Fruit fly (Drosophila melanogaster) whole organism, embryonic: ENCODE data around the gene Tpr2.
A peak's percentile ranks its signal among the peaks of the same experiment; 100 is the strongest.

Experiments used
- Atf-2 ChIP-seq: fragments of 200-800 bp; sonication (Bioruptor generic); optimal IDR thresholded peaks from 2 replicates; lab custom pipeline; 2016; ENCODE audit warnings: missing biosample characterization, missing genetic modification characterization
- B-H1 ChIP-seq: fragments of 200-800 bp; sonication (Bioruptor generic); IDR thresholded peaks from 3 replicates; pipeline ENCODE4 v1.3.6; 2022; ENCODE audit warnings: missing biosample characterization, missing genetic modification characterization
- CG10147 ChIP-seq: fragments of 200-800 bp; sonication (Bioruptor generic); optimal IDR thresholded peaks from 2 replicates; lab custom pipeline; 2019; ENCODE audit warnings: missing biosample characterization, mild to moderate bottlenecking, missing genetic modification characterization, moderate library complexity
- CG10366 ChIP-seq: fragments of 200-800 bp; sonication (Bioruptor generic); IDR thresholded peaks from 2 replicates; pipeline ENCODE4 v1.3.6; 2022; ENCODE audit warnings: missing biosample characterization, missing genetic modification characterization
- CG10565 ChIP-seq: fragments of 200-800 bp; sonication (Bioruptor generic); optimal IDR thresholded peaks from 3 replicates; lab custom pipeline; 2016; ENCODE audit warnings: missing biosample characterization, mild to moderate bottlenecking, missing genetic modification characterization
- CG12299 ChIP-seq: fragments of 200-800 bp; sonication (Bioruptor generic); optimal IDR thresholded peaks from 2 replicates; lab custom pipeline; 2018; ENCODE audit warnings: missing biosample characterization, mild to moderate bottlenecking, missing genetic modification characterization
- CG14014 ChIP-seq: fragments of 200-800 bp; sonication (Bioruptor generic); IDR thresholded peaks from 2 replicates; pipeline ENCODE4 v1.3.6; 2022; ENCODE audit warnings: missing biosample characterization, missing genetic modification characterization
- CG14965 ChIP-seq: fragments of 200-800 bp; sonication (Bioruptor generic); optimal IDR thresholded peaks from 2 replicates; lab custom pipeline; 2016; ENCODE audit warnings: missing biosample characterization, missing genetic modification characterization, borderline replicate concordance
- CG1602 ChIP-seq: fragments of 200-800 bp; sonication (Bioruptor generic); optimal IDR thresholded peaks from 3 replicates; lab custom pipeline; 2016; ENCODE audit warnings: missing biosample characterization, missing genetic modification characterization
- CG1603 ChIP-seq: fragments of 200-800 bp; sonication (Bioruptor generic); optimal IDR thresholded peaks from 2 replicates; lab custom pipeline; 2019; ENCODE audit warnings: missing biosample characterization, mild to moderate bottlenecking, missing genetic modification characterization, moderate library complexity
- CG1647 ChIP-seq: fragments of 200-800 bp; sonication (Bioruptor generic); optimal IDR thresholded peaks from 3 replicates; lab custom pipeline; 2016; ENCODE audit warnings: missing biosample characterization, missing genetic modification characterization
- CG17328 ChIP-seq: fragments of 200-800 bp; sonication (Bioruptor generic); IDR thresholded peaks from 2 replicates; pipeline ENCODE4 v1.3.6; 2022; ENCODE audit warnings: missing biosample characterization, missing genetic modification characterization
- CG17361 ChIP-seq: fragments of 200-800 bp; sonication (Bioruptor generic); IDR thresholded peaks from 3 replicates; pipeline ENCODE4 v1.3.6; 2022; ENCODE audit warnings: missing biosample characterization, missing genetic modification characterization
- CG2120 ChIP-seq: fragments of 200-800 bp; sonication (Bioruptor generic); optimal IDR thresholded peaks from 3 replicates; lab custom pipeline; 2016; ENCODE audit warnings: missing biosample characterization, missing genetic modification characterization
- CG2889 ChIP-seq: fragments of 200-800 bp; sonication (Bioruptor generic); IDR thresholded peaks from 3 replicates; pipeline ENCODE4 v1.3.6; 2022; ENCODE audit warnings: missing biosample characterization, missing genetic modification characterization
- CG3847 ChIP-seq: fragments of 200-800 bp; sonication (Bioruptor generic); IDR thresholded peaks from 2 replicates; pipeline ENCODE4 v1.3.6; 2022; ENCODE audit warnings: missing biosample characterization, missing genetic modification characterization
- CG4328 ChIP-seq: fragments of 200-800 bp; sonication (Bioruptor generic); optimal IDR thresholded peaks from 3 replicates; lab custom pipeline; 2017; ENCODE audit warnings: missing biosample characterization, missing genetic modification reagents, missing genetic modification characterization
- CG6254 ChIP-seq: fragments of 200-800 bp; sonication (Bioruptor generic); optimal IDR thresholded peaks from 3 replicates; lab custom pipeline; 2017; ENCODE audit warnings: mild to moderate bottlenecking, missing biosample characterization, missing genetic modification reagents, missing genetic modification characterization
- CG8290 ChIP-seq, 3 experiments: fragments of 200-800 bp; sonication (Bioruptor generic); optimal IDR thresholded peaks; 2 replicates each; lab custom pipeline; 2016 to 2019; ENCODE audit warnings: missing biosample characterization in 3 of 3, missing genetic modification characterization in 3 of 3, mild to moderate bottlenecking in 2 of 3, moderate library complexity in 1 of 3
- CkIIα-i1 ChIP-seq: fragments of 200-800 bp; sonication (Bioruptor generic); IDR thresholded peaks from 2 replicates; pipeline ENCODE4 v1.3.6; 2022; ENCODE audit warnings: missing biosample characterization, missing genetic modification characterization
- CoRest ChIP-seq: fragments of 200-800 bp; sonication (Bioruptor generic); optimal IDR thresholded peaks from 3 replicates; lab custom pipeline; 2018; ENCODE audit warnings: missing biosample characterization, mild to moderate bottlenecking, missing genetic modification characterization, moderate library complexity
- Dek ChIP-seq: fragments of 200-800 bp; sonication (Bioruptor generic); optimal IDR thresholded peaks from 3 replicates; lab custom pipeline; 2019; ENCODE audit warnings: missing biosample characterization, mild to moderate bottlenecking, missing genetic modification characterization, moderate library complexity
- Dfd ChIP-seq, 2 experiments: fragments of >200 bp; optimal IDR thresholded peaks; 2 replicates each; lab custom pipeline; 2017; ENCODE audit warnings: missing biosample characterization in 2 of 2, missing genetic modification characterization in 2 of 2
- E2f2 ChIP-seq: fragments of 200-800 bp; sonication (Bioruptor generic); IDR thresholded peaks from 2 replicates; pipeline ENCODE4 v1.3.6; 2022; ENCODE audit warnings: missing biosample characterization, missing genetic modification characterization
- Eip74EF ChIP-seq, 2 experiments: fragments of 200-800 bp in 1 of 2; fragments of >200 bp in 1 of 2; sonication (Bioruptor generic) in 1 of 2; optimal IDR thresholded peaks; 2 replicates each; lab custom pipeline; 2017 to 2019; ENCODE audit warnings: missing biosample characterization in 2 of 2, missing genetic modification characterization in 2 of 2, mild to moderate bottlenecking in 1 of 2, moderate library complexity in 1 of 2
- Ets65A ChIP-seq: fragments of 200-800 bp; sonication (Bioruptor generic); peaks from one replicate; lab custom pipeline; 2016; ENCODE audit warnings: missing biosample characterization, missing genetic modification characterization
- Hr78 ChIP-seq, 2 experiments: fragments of 200-800 bp in 1 of 2; fragments of >200 bp in 1 of 2; sonication (Bioruptor generic) in 1 of 2; optimal IDR thresholded peaks; 2 replicates each; lab custom pipeline; 2017 to 2019; ENCODE audit warnings: missing biosample characterization in 2 of 2, missing genetic modification characterization in 2 of 2, mild to moderate bottlenecking in 1 of 2, moderate library complexity in 1 of 2
- Side ChIP-seq: fragments of 200-800 bp; sonication (Bioruptor generic); optimal IDR thresholded peaks from 2 replicates; lab custom pipeline; 2016; ENCODE audit warnings: missing biosample characterization, missing genetic modification characterization
- Six4 ChIP-seq: fragments of 200-800 bp; sonication (Bioruptor generic); optimal IDR thresholded peaks from 2 replicates; lab custom pipeline; 2016; ENCODE audit warnings: missing biosample characterization, missing genetic modification characterization
- Taf1 ChIP-seq: fragments of 200-800 bp; sonication (Bioruptor generic); IDR thresholded peaks from 2 replicates; pipeline ENCODE4 v1.3.6; 2022; ENCODE audit warnings: missing biosample characterization, missing genetic modification characterization
- corto ChIP-seq: fragments of 200-800 bp; sonication (Bioruptor generic); optimal IDR thresholded peaks from 2 replicates; lab custom pipeline; 2016; ENCODE audit warnings: missing biosample characterization, mild to moderate bottlenecking, missing genetic modification characterization, moderate library complexity
- crc ChIP-seq: fragments of 200-800 bp; sonication (Bioruptor generic); optimal IDR thresholded peaks from 2 replicates; lab custom pipeline; 2016; ENCODE audit warnings: missing biosample characterization, missing genetic modification characterization
- disco-r ChIP-seq: fragments of 200-800 bp; sonication (Bioruptor generic); optimal IDR thresholded peaks from 2 replicates; lab custom pipeline; 2016; ENCODE audit warnings: missing biosample characterization, missing genetic modification characterization
- fd64A ChIP-seq: fragments of 200-800 bp; sonication (Bioruptor generic); optimal IDR thresholded peaks from 3 replicates; lab custom pipeline; 2018; ENCODE audit warnings: missing biosample characterization, mild to moderate bottlenecking, missing genetic modification characterization
- fu2 ChIP-seq: fragments of 200-800 bp; sonication (Bioruptor generic); optimal IDR thresholded peaks from 2 replicates; lab custom pipeline; 2016; ENCODE audit warnings: missing biosample characterization, missing genetic modification characterization
- gce ChIP-seq: fragments of 200-800 bp; sonication (Bioruptor generic); IDR thresholded peaks from 3 replicates; pipeline ENCODE4 v1.3.6; 2022; ENCODE audit warnings: missing biosample characterization, missing genetic modification characterization
- gcm2 ChIP-seq: fragments of 200-800 bp; sonication (Bioruptor generic); optimal IDR thresholded peaks from 2 replicates; lab custom pipeline; 2016; ENCODE audit warnings: missing biosample characterization, missing genetic modification characterization
- gfzf ChIP-seq: fragments of 200-800 bp; sonication (Bioruptor generic); optimal IDR thresholded peaks from 2 replicates; lab custom pipeline; 2016; ENCODE audit warnings: missing biosample characterization, mild to moderate bottlenecking, missing genetic modification characterization, moderate library complexity
- gro ChIP-seq: fragments of 200-800 bp; sonication (Bioruptor generic); optimal IDR thresholded peaks from 2 replicates; lab custom pipeline; 2016; ENCODE audit warnings: missing biosample characterization, missing genetic modification characterization
- ham ChIP-seq: fragments of 200-800 bp; sonication (Bioruptor generic); IDR thresholded peaks from 2 replicates; pipeline ENCODE4 v1.3.6; 2022; ENCODE audit warnings: missing biosample characterization, missing genetic modification characterization
- insv ChIP-seq, 2 experiments: fragments of 200-800 bp; sonication (Bioruptor generic); optimal IDR thresholded peaks; 3 replicates each; lab custom pipeline; 2016 to 2018; ENCODE audit warnings: missing biosample characterization in 2 of 2, missing genetic modification characterization in 2 of 2
- ken ChIP-seq: fragments of 200-800 bp; sonication (Bioruptor generic); IDR thresholded peaks from 3 replicates; pipeline ENCODE4 v1.3.6; 2022; ENCODE audit warnings: missing biosample characterization, missing genetic modification characterization
- row ChIP-seq: fragments of 200-800 bp; sonication (Bioruptor generic); IDR thresholded peaks from 3 replicates; pipeline ENCODE4 v1.3.6; 2022; ENCODE audit warnings: missing biosample characterization, missing genetic modification characterization
- salm ChIP-seq: fragments of 200-800 bp; sonication (Bioruptor generic); optimal IDR thresholded peaks from 2 replicates; lab custom pipeline; 2018; ENCODE audit warnings: missing biosample characterization, mild to moderate bottlenecking, missing genetic modification characterization
- sc ChIP-seq, 3 experiments: fragments of >200 bp in 2 of 3; fragments of 200-800 bp in 1 of 3; sonication (Bioruptor generic) in 1 of 3; optimal IDR thresholded peaks; 2 replicates in 2 of 3; 3 replicates in 1 of 3; lab custom pipeline; 2017; ENCODE audit warnings: mild to moderate bottlenecking in 1 of 3, missing biosample characterization in 1 of 3, missing genetic modification characterization in 1 of 3, missing genetic modification reagents in 1 of 3
- tin ChIP-seq: fragments of 200-800 bp; sonication (Bioruptor generic); optimal IDR thresholded peaks from 3 replicates; lab custom pipeline; 2016; ENCODE audit warnings: missing biosample characterization, missing genetic modification characterization
- usp ChIP-seq: fragments of >200 bp; optimal IDR thresholded peaks from 2 replicates; lab custom pipeline; 2017; ENCODE audit warnings: missing biosample characterization, missing genetic modification characterization
- vnd ChIP-seq: fragments of 200-800 bp; sonication (Bioruptor generic); IDR thresholded peaks from 3 replicates; pipeline ENCODE4 v1.3.6; 2022; ENCODE audit warnings: missing biosample characterization, missing genetic modification characterization; ENCODE audit not compliant: partially characterized antibody
- zfh1 ChIP-seq: fragments of 200-800 bp; sonication (Bioruptor generic); IDR thresholded peaks from 3 replicates; pipeline ENCODE4 v1.3.6; 2022; ENCODE audit warnings: missing biosample characterization, missing genetic modification characterization

Tpr2 gene

dm6 chr2L:16542997-16543593 is 51.8 kb downstream of the Tpr2 start (continued):
- peak; percentile 91 for TF ChIP-seq CG1603 (tag; lab: Kevin White, UChicago)
- no peak for TF ChIP-seq CG14965 (GFP tag; lab: Kevin White, UChicago)
- peak; percentile 83 for TF ChIP-seq Side (GFP tag; lab: Kevin White, UChicago)
- TF ChIP-seq Taf1 (GFP tag; lab: Robert Waterston, UW) = no peak
- TF ChIP-seq tin (GFP tag; lab: Kevin White, UChicago) = peak; percentile 22
- peak; percentile 91 for TF ChIP-seq Ets65A (GFP tag; lab: Kevin White, UChicago)
- TF ChIP-seq CG10147 (GFP tag; lab: Kevin White, UChicago) = no peak
- peak; percentile 62 for TF ChIP-seq CG3847
- peak; percentile 55; the same call in 2 of the 3 replicates for TF ChIP-seq zfh1
- peak; percentile 54; the same call in 1 of the 3 replicates for TF ChIP-seq ken (GFP tag; lab: Robert Waterston, UW)
- TF ChIP-seq fd64A (GFP tag; lab: Kevin White, UChicago) = peak; percentile 88
- peak; percentile 54 for TF ChIP-seq Six4 (GFP tag; lab: Kevin White, UChicago)
- TF ChIP-seq gro = no peak
- no peak for TF ChIP-seq CG1647 (GFP tag; lab: Kevin White, UChicago)
- no peak for TF ChIP-seq CG10565
- peak; percentile 38 for TF ChIP-seq Atf-2 (GFP tag; lab: Kevin White, UChicago)
- peak; percentile 79 for TF ChIP-seq disco-r (GFP tag; lab: Kevin White, UChicago)
- peak; percentile 74 for TF ChIP-seq CG6254 (GFP tag; lab: Kevin White, UChicago)
- no peak for TF ChIP-seq Eip74EF (GFP tag; optimal IDR thresholded peaks at IDR 0.05; lab: Kevin White, UChicago)
- TF ChIP-seq CG14014 = no peak
- peak; percentile 78 for TF ChIP-seq CoRest
- TF ChIP-seq crc (GFP tag; lab: Kevin White, UChicago) = peak; percentile 66
- TF ChIP-seq fu2 (GFP tag; lab: Kevin White, UChicago) = peak; percentile 54
- TF ChIP-seq vnd (GFP tag; lab: Robert Waterston, UW) = no peak
- no peak for TF ChIP-seq CG2889 (GFP tag; lab: Robert Waterston, UW)
- no peak for TF ChIP-seq Dfd (GFP tag; optimal IDR thresholded peaks at IDR 0.05; lab: Kevin White, UChicago)
- peak; percentile 72 for TF ChIP-seq CG17328 (GFP tag; lab: Robert Waterston, UW)
- peak; percentile 65 for TF ChIP-seq CG12299
- peak; percentile 68 for TF ChIP-seq salm (tag; lab: Kevin White, UChicago)
- peak; percentile 13 for TF ChIP-seq CG2120 (GFP tag; lab: Kevin White, UChicago)
- peak; percentile 76 for TF ChIP-seq gce (GFP tag; lab: Robert Waterston, UW)
- TF ChIP-seq row (GFP tag; lab: Robert Waterston, UW) = 0 out of 3 replicates have a peak, but pooled peaks have one; percentile 11
- peak; percentile 42; the same call in 1 of the 2 replicates for TF ChIP-seq E2f2 (GFP tag; lab: Robert Waterston, UW)
- TF ChIP-seq CG1602 = no peak
- TF ChIP-seq sc (optimal IDR thresholded peaks at IDR 0.05; lab: Kevin White, UChicago) = no peak
- TF ChIP-seq sc (GFP tag; optimal IDR thresholded peaks at IDR 0.05; lab: Kevin White, UChicago) = peak; percentile 83
- peak; percentile 59 for TF ChIP-seq CG8290 (GFP tag; optimal IDR thresholded peaks at IDR 0.05; lab: Kevin White, UChicago)
- TF ChIP-seq CG8290 (tag; optimal IDR thresholded peaks at IDR 0.05; lab: Kevin White, UChicago) = peak; percentile 32 to 92
- peak; percentile 86 for TF ChIP-seq CG4328 (GFP tag; lab: Kevin White, UChicago)
- no peak for TF ChIP-seq gfzf (GFP tag; lab: Kevin White, UChicago)
- TF ChIP-seq Dek (tag; lab: Kevin White, UChicago) = peak; percentile 78
- no peak for TF ChIP-seq ham (GFP tag; lab: Robert Waterston, UW)
- TF ChIP-seq CG10366 = peak; percentile 52
- peak in 1 of 2 experiments; percentile 64 for TF ChIP-seq insv (GFP tag; optimal IDR thresholded peaks at IDR 0.05; lab: Kevin White, UChicago)
- no peak for TF ChIP-seq usp (GFP tag; lab: Kevin White, UChicago)
- TF ChIP-seq B-H1 (GFP tag; lab: Robert Waterston, UW) = peak; percentile 23; the same call in 1 of the 3 replicates
- TF ChIP-seq CG17361 (GFP tag; lab: Robert Waterston, UW) = peak; percentile 78; the same call in 2 of the 3 replicates
- TF ChIP-seq Hr78 (GFP tag; optimal IDR thresholded peaks at IDR 0.05; lab: Kevin White, UChicago) = no peak
- TF ChIP-seq corto (GFP tag; lab: Kevin White, UChicago) = no peak
- peak; percentile 34 for TF ChIP-seq gcm2 (GFP tag; lab: Kevin White, UChicago)
- TF ChIP-seq CkIIα-i1 = no peak
